Worm (Caenorhabditis elegans): ENCODE results near the gene fkh-4.
"Not testable (repeated sequence)": the region's sequence is repeated elsewhere in the genome, so short reads cannot be mapped to it uniquely, and the experiment has no call there.

fkh-4 gene

ce11 chrX:13435116-13435515 lies 6.5 kb upstream of the fkh-4 start:
- TF ChIP-seq unc-62 (GFP tag; optimal IDR thresholded peaks at IDR 0.05) = no peak

- not testable (repeated sequence) for TF ChIP-seq unc-62 (GFP tag; optimal IDR thresholded peaks at IDR 0.05)
These were observed 2.7 kb upstream of the fkh-4 start, which contains the start of gene C29F7.10 for ce11 chrX:13431388-13431787. Gene C29F7.10 (minus strand): TSS chrX:13431488.

- TF ChIP-seq unc-62 (GFP tag; optimal IDR thresholded peaks at IDR 0.05) = no peak
These were observed 5.3 kb downstream of the fkh-4 start, which contains the start of gene fkh-3 for ce11 chrX:13423340-13423739. Gene fkh-3 (minus strand): TSS chrX:13423440.

ce11 chrX:13421068-13421467 lies 7.6 kb downstream of the fkh-4 start:
- no peak for TF ChIP-seq unc-62 (GFP tag; optimal IDR thresholded peaks at IDR 0.05)

ce11 chrX:13419884-13420339 lies 8.7 kb downstream of the fkh-4 start, which contains the start of gene C29F7.3:
Gene C29F7.3 (minus strand): TSS chrX:13419934.
- no peak for TF ChIP-seq unc-62 (GFP tag; optimal IDR thresholded peaks at IDR 0.05)

- TF ChIP-seq unc-62 (GFP tag; optimal IDR thresholded peaks at IDR 0.05) = no peak
These were observed 11.2 kb downstream of the fkh-4 start for ce11 chrX:13417479-13417878.

ce11 chrX:13415722-13416121 lies 12.9 kb downstream of the fkh-4 start, which contains the start of gene C29F7.2:
Gene C29F7.2 (plus strand): TSS chrX:13416078.
- TF ChIP-seq unc-62 (GFP tag; optimal IDR thresholded peaks at IDR 0.05) = no peak

ce11 chrX:13414974-13415373 lies 13.7 kb downstream of the fkh-4 start:
- TF ChIP-seq unc-62 (GFP tag; optimal IDR thresholded peaks at IDR 0.05) = no peak

- no peak for TF ChIP-seq unc-62 (GFP tag; optimal IDR thresholded peaks at IDR 0.05)
These were observed 16.3 kb downstream of the fkh-4 start for ce11 chrX:13412307-13412706.

ce11 chrX:13411306-13411705 lies 17.3 kb downstream of the fkh-4 start:
- no peak for TF ChIP-seq unc-62 (GFP tag; optimal IDR thresholded peaks at IDR 0.05)

ce11 chrX:13409543-13409942 lies 19.1 kb downstream of the fkh-4 start, which contains the start of the genes cyp-13B1 and C29F7.1:
Gene cyp-13B1 (minus strand): TSS chrX:13409643.
Gene C29F7.1 (plus strand): TSS chrX:13409936.
- TF ChIP-seq unc-62 (GFP tag; optimal IDR thresholded peaks at IDR 0.05) = no peak

- no peak for TF ChIP-seq unc-62 (GFP tag; optimal IDR thresholded peaks at IDR 0.05)
These were observed 26.9 kb downstream of the fkh-4 start, which contains the start of gene F02C12.1 for ce11 chrX:13401783-13402182. Gene F02C12.1 (plus strand): TSS chrX:13402083.

ce11 chrX:13401311-13401710 lies 27.3 kb downstream of the fkh-4 start:
- TF ChIP-seq unc-62 (GFP tag; optimal IDR thresholded peaks at IDR 0.05) = no peak

ce11 chrX:13399221-13399620 lies 29.4 kb downstream of the fkh-4 start, which contains the start of gene F02C12.2:
Gene F02C12.2 (minus strand): TSS chrX:13399321.
- TF ChIP-seq unc-62 (GFP tag; optimal IDR thresholded peaks at IDR 0.05) = no peak

- no peak for TF ChIP-seq unc-62 (GFP tag; optimal IDR thresholded peaks at IDR 0.05)
These were observed 32.1 kb downstream of the fkh-4 start, which contains the start of gene F02C12.3 for ce11 chrX:13396550-13397023. Gene F02C12.3 (plus strand): TSS chrX:13396973.

- no peak for TF ChIP-seq unc-62 (GFP tag; optimal IDR thresholded peaks at IDR 0.05)
These were observed 33.7 kb downstream of the fkh-4 start, which contains the start of gene irld-2 for ce11 chrX:13394971-13395370. Gene irld-2 (minus strand): TSS chrX:13395071.

- TF ChIP-seq unc-62 (GFP tag; optimal IDR thresholded peaks at IDR 0.05) = no peak
These were observed 39.8 kb downstream of the fkh-4 start for ce11 chrX:13388829-13389228.
